Worm (Caenorhabditis elegans) whole organism, L3 larva: Measurements from ENCODE around the gene clec-219.

Experiments
- ZK546.5 ChIP-seq: sonication (generic microtip); optimal IDR thresholded peaks from 2 replicates; lab custom pipeline; 2017; ENCODE audit warnings: missing biosample characterization, missing genetic modification characterization
- aly-2 ChIP-seq: fragments of 150-350 bp; optimal IDR thresholded peaks from 2 replicates; lab custom pipeline; 2014; ENCODE audit warnings: missing biosample characterization, missing genetic modification characterization
- ama-1 ChIP-seq: fragments of 150-350 bp; optimal IDR thresholded peaks from 2 replicates; lab custom pipeline; 2018
- egl-27 ChIP-seq: sonication (generic microtip); optimal IDR thresholded peaks from 4 replicates; lab custom pipeline; 2017; ENCODE audit warnings: missing biosample characterization, missing genetic modification reagents, missing genetic modification characterization
- elt-1 ChIP-seq: fragments of 150-350 bp; optimal IDR thresholded peaks from 2 replicates; lab custom pipeline; 2014; ENCODE audit warnings: missing biosample characterization, missing genetic modification characterization
- lin-15B ChIP-seq: fragments of 150-350 bp; optimal IDR thresholded peaks from 2 replicates; lab custom pipeline; 2014; ENCODE audit warnings: missing biosample characterization, missing genetic modification characterization
- mdl-1 ChIP-seq: fragments of 150-350 bp; optimal IDR thresholded peaks from 2 replicates; lab custom pipeline; 2014; ENCODE audit warnings: missing biosample characterization, missing genetic modification characterization
- nfya-1 ChIP-seq: sonication (generic microtip); optimal IDR thresholded peaks from 2 replicates; lab custom pipeline; 2017; ENCODE audit warnings: missing genetic modification characterization, mild to moderate bottlenecking, missing compliant biosample characterization, antibody characterized with exemption, moderate library complexity; ENCODE audit not compliant: insufficient read depth
- nhr-11 ChIP-seq: fragments of 150-350 bp; optimal IDR thresholded peaks from 2 replicates; lab custom pipeline; 2014; ENCODE audit warnings: missing biosample characterization, missing genetic modification characterization
- nhr-12 ChIP-seq: fragments of 150-350 bp; optimal IDR thresholded peaks from 2 replicates; lab custom pipeline; 2014; ENCODE audit warnings: missing biosample characterization, missing genetic modification characterization
- nhr-28 ChIP-seq: fragments of 150-350 bp; optimal IDR thresholded peaks from 2 replicates; lab custom pipeline; 2014; ENCODE audit warnings: missing biosample characterization, missing genetic modification characterization
- skn-1 ChIP-seq: fragments of 150-350 bp; optimal IDR thresholded peaks from 2 replicates; lab custom pipeline; 2014; ENCODE audit warnings: missing biosample characterization, missing genetic modification characterization
- snpc-4 ChIP-seq: fragments of 150-350 bp; optimal IDR thresholded peaks from 2 replicates; lab custom pipeline; 2014; ENCODE audit warnings: missing biosample characterization, missing genetic modification characterization

ce11 chrV:8280770-8281169 lies 37.5 kb upstream of the clec-219 start, which contains the start of gene str-135:
- TF ChIP-seq nhr-28 (no peak), nhr-11 (tag; lab: Kevin White, UChicago) (no peak), elt-1 (tag; lab: Kevin White, UChicago) (no peak), snpc-4 (tag; lab: Kevin White, UChicago) (no peak), egl-27 (tag; lab: Kevin White, UChicago) (no peak), ZK546.5 (tag; lab: Kevin White, UChicago) (no peak), mdl-1 (no peak), nhr-12 (tag; lab: Kevin White, UChicago) (no peak), ama-1 (no peak), nfya-1 (no peak), lin-15B (tag; lab: Kevin White, UChicago) (no peak), aly-2 (tag; lab: Kevin White, UChicago) (no peak), skn-1 (no peak)
